Worm (Caenorhabditis elegans) whole organism, late embryonic: ENCODE data around the gene fbxa-211.

Experiments
- C38D4.7 ChIP-seq: fragments of 200-800 bp; sonication (Bioruptor generic); optimal IDR thresholded peaks from 2 replicates; lab custom pipeline; 2018; ENCODE audit warnings: mild to moderate bottlenecking, missing genetic modification characterization, moderate library complexity, missing compliant biosample characterization
- elt-2 ChIP-seq: sonication (generic microtip); optimal IDR thresholded peaks from 2 replicates; lab custom pipeline; 2016; ENCODE audit warnings: missing genetic modification reagents, missing genetic modification characterization, missing compliant biosample characterization
- nfya-1 ChIP-seq: sonication (generic microtip); optimal IDR thresholded peaks from 2 replicates; lab custom pipeline; 2017; ENCODE audit warnings: missing genetic modification characterization, mild to moderate bottlenecking, missing compliant biosample characterization, antibody characterized with exemption, moderate library complexity
- pha-4 ChIP-seq: fragments of 150-350 bp; optimal IDR thresholded peaks from 2 replicates; lab custom pipeline; 2018; ENCODE audit warnings: missing biosample characterization, missing genetic modification reagents, missing genetic modification characterization
- sdc-2 ChIP-seq: sonication (generic microtip); optimal IDR thresholded peaks from 2 replicates; lab custom pipeline; 2016; ENCODE audit warnings: missing genotype, missing genetic modification characterization, missing compliant biosample characterization

- no peak for TF ChIP-seq nfya-1 (tag; lab: Kevin White, UChicago)
- no peak for TF ChIP-seq elt-2
- TF ChIP-seq pha-4 (tag; lab: Kevin White, UChicago) = no peak
- TF ChIP-seq sdc-2 (tag; lab: Kevin White, UChicago) = no peak
- no peak for TF ChIP-seq C38D4.7 (GFP tag; lab: Kevin White, UChicago)
These were observed 2.2 kb upstream of the fbxa-211 start, which contains the start of gene fbxa-210 for ce11 chrV:18125075-18125474.
